Worm (Caenorhabditis elegans) whole organism, early embryonic: ENCODE results near the gene F15H10.9.

Source experiments
- F13C5.2 ChIP-seq: sonication (generic microtip); optimal IDR thresholded peaks from 2 replicates; lab custom pipeline; 2017; ENCODE audit warnings: mild to moderate bottlenecking, missing genetic modification characterization, inconsistent platforms, missing compliant biosample characterization
- ama-1 ChIP-seq: fragments of 150-350 bp; optimal IDR thresholded peaks from 2 replicates; lab custom pipeline; 2014
- ceh-36 ChIP-seq: sonication (generic microtip); optimal IDR thresholded peaks from 2 replicates; lab custom pipeline; 2016; ENCODE audit warnings: missing genetic modification characterization, inconsistent platforms, missing compliant biosample characterization
- flt-1 ChIP-seq: fragments of 200-800 bp; sonication (Bioruptor generic); IDR thresholded peaks from 2 replicates; pipeline ENCODE4 v1.3.6; 2022; ENCODE audit warnings: missing genetic modification characterization, missing compliant biosample characterization
- hnd-1 ChIP-seq: sonication (generic microtip); optimal IDR thresholded peaks from 2 replicates; lab custom pipeline; 2016; ENCODE audit warnings: missing genetic modification characterization, missing compliant biosample characterization
- scrt-1 ChIP-seq: fragments of 200-800 bp; sonication (Bioruptor generic); IDR thresholded peaks from 2 replicates; pipeline ENCODE4 v1.3.6; 2022; ENCODE audit warnings: missing genetic modification characterization, missing compliant biosample characterization
- tbx-37 ChIP-seq: fragments of 200-800 bp; sonication (Bioruptor generic); conservative IDR thresholded peaks from 2 replicates; pipeline ENCODE4 v1.3.6; 2022; ENCODE audit warnings: missing genetic modification reagents, missing genetic modification characterization, missing compliant biosample characterization

- TF ChIP-seq ama-1 (lab: Kevin White, UChicago) = no peak
- TF ChIP-seq tbx-37 (GFP tag; lab: Robert Waterston, UW) = no peak
- no peak for TF ChIP-seq scrt-1 (GFP tag; lab: Robert Waterston, UW)
- TF ChIP-seq flt-1 (GFP tag; lab: Robert Waterston, UW) = no peak
- TF ChIP-seq hnd-1 (tag; lab: Kevin White, UChicago) = no peak
- no peak for TF ChIP-seq F13C5.2 (tag; lab: Kevin White, UChicago)
- no peak for TF ChIP-seq ceh-36 (tag; lab: Kevin White, UChicago)
Measured at ce11 chrV:10382142-10382541, 32.4 kb downstream of the F15H10.9 start, which contains the start of gene pqn-2.
